Fruit fly (Drosophila melanogaster): ENCODE data around the gene CG11694.
A peak's percentile ranks its signal among the peaks of the same experiment; 100 is the strongest.

Gene CG11694

dm6 chr3R:8340675-8341275 is 28.8 kb upstream of the CG11694 start, which contains the start of the genes COX7A and Arl2:
Gene COX7A (minus strand): TSS chr3R:8341043.
Gene Arl2 (plus strand): TSS chr3R:8341100.
- TF ChIP-seq CG8478 (optimal IDR thresholded peaks at IDR 0.05) (no peak), CTCF (optimal IDR thresholded peaks at IDR 0.05) (peak in 1 of 2 experiments; percentile 16)

- TF ChIP-seq CTCF (optimal IDR thresholded peaks at IDR 0.05): no peak
- TF ChIP-seq CG8478 (optimal IDR thresholded peaks at IDR 0.05): no peak
Measured at dm6 chr3R:8336012-8336567, 24.2 kb upstream of the CG11694 start.

- TF ChIP-seq CTCF (optimal IDR thresholded peaks at IDR 0.05): no peak
- no peak for TF ChIP-seq CG8478 (optimal IDR thresholded peaks at IDR 0.05)
Measured at dm6 chr3R:8334982-8335381, 23.0 kb upstream of the CG11694 start.

- TF ChIP-seq CTCF (optimal IDR thresholded peaks at IDR 0.05) (no peak), CG8478 (optimal IDR thresholded peaks at IDR 0.05) (no peak)
Measured at dm6 chr3R:8334471-8334783, 22.5 kb upstream of the CG11694 start.

- TF ChIP-seq CG8478 (optimal IDR thresholded peaks at IDR 0.05) (no peak), CTCF (optimal IDR thresholded peaks at IDR 0.05) (no peak)
Measured at dm6 chr3R:8333768-8334470, 22.0 kb upstream of the CG11694 start, which contains the start of gene Poxm. Gene Poxm (minus strand): TSS chr3R:8333792.

- TF ChIP-seq CTCF (optimal IDR thresholded peaks at IDR 0.05) (no peak), CG8478 (optimal IDR thresholded peaks at IDR 0.05) (no peak)
Measured at dm6 chr3R:8329628-8330027, 17.7 kb upstream of the CG11694 start.

- TF ChIP-seq CTCF (optimal IDR thresholded peaks at IDR 0.05) (no peak), CG8478 (optimal IDR thresholded peaks at IDR 0.05) (no peak)
Measured at dm6 chr3R:8327967-8328789, 16.2 kb upstream of the CG11694 start.

dm6 chr3R:8326884-8327283 is 14.9 kb upstream of the CG11694 start:
- TF ChIP-seq CG8478 (optimal IDR thresholded peaks at IDR 0.05): no peak
- no peak for TF ChIP-seq CTCF (optimal IDR thresholded peaks at IDR 0.05)

- TF ChIP-seq CG8478 (optimal IDR thresholded peaks at IDR 0.05): no peak
- TF ChIP-seq CTCF (optimal IDR thresholded peaks at IDR 0.05): no peak
Measured at dm6 chr3R:8324016-8324415, 12.1 kb upstream of the CG11694 start, which contains the start of gene CG7443. Gene CG7443 (plus strand): TSS chr3R:8324316.

- no peak for TF ChIP-seq CG8478 (optimal IDR thresholded peaks at IDR 0.05)
- no peak for TF ChIP-seq CTCF (optimal IDR thresholded peaks at IDR 0.05)
Measured at dm6 chr3R:8321447-8321846, 9.5 kb upstream of the CG11694 start, which contains the start of gene Or85a. Gene Or85a (plus strand): TSS chr3R:8321747.

dm6 chr3R:8317709-8318335 is 5.9 kb upstream of the CG11694 start:
- no peak for TF ChIP-seq CTCF (optimal IDR thresholded peaks at IDR 0.05)
- no peak for TF ChIP-seq CG8478 (optimal IDR thresholded peaks at IDR 0.05)

dm6 chr3R:8317215-8317614 is 5.3 kb upstream of the CG11694 start, which contains the start of gene Ctr1B:
Gene Ctr1B (plus strand): TSS chr3R:8317612.
- TF ChIP-seq CTCF (optimal IDR thresholded peaks at IDR 0.05) (no peak), CG8478 (optimal IDR thresholded peaks at IDR 0.05) (no peak)

- peak; percentile 48 to 60 for TF ChIP-seq CTCF (optimal IDR thresholded peaks at IDR 0.05)
- TF ChIP-seq CG8478 (optimal IDR thresholded peaks at IDR 0.05): no peak
Measured at dm6 chr3R:8316344-8317105, 4.6 kb upstream of the CG11694 start, which contains the start of gene Coq2. Gene Coq2 (minus strand): TSS chr3R:8316543.

dm6 chr3R:8313038-8313437 is 1.1 kb upstream of the CG11694 start, which contains the start of gene CG7483:
Gene CG7483 (plus strand): TSS chr3R:8313208.
- TF ChIP-seq CG8478 (optimal IDR thresholded peaks at IDR 0.05): no peak
- TF ChIP-seq CTCF (optimal IDR thresholded peaks at IDR 0.05): no peak
